Worm (Caenorhabditis elegans) whole organism, L3 larva: ENCODE results near the gene sri-37.

Source experiments
- ZK546.5 ChIP-seq: sonication (generic microtip); optimal IDR thresholded peaks from 2 replicates; lab custom pipeline; 2017; ENCODE audit warnings: missing biosample characterization, missing genetic modification characterization
- aly-2 ChIP-seq: fragments of 150-350 bp; optimal IDR thresholded peaks from 2 replicates; lab custom pipeline; 2014; ENCODE audit warnings: missing biosample characterization, missing genetic modification characterization
- elt-2 ChIP-seq: sonication (generic microtip); optimal IDR thresholded peaks from 2 replicates; lab custom pipeline; 2016; ENCODE audit warnings: missing genetic modification reagents, mild to moderate bottlenecking, missing genetic modification characterization, missing compliant biosample characterization
- elt-3 ChIP-seq, 3 experiments: fragments of 150-350 bp in 1 of 3; sonication (generic microtip) in 2 of 3; optimal IDR thresholded peaks; 2 replicates in 2 of 3; 4 replicates in 1 of 3; lab custom pipeline; 2014 to 2017; ENCODE audit warnings: missing biosample characterization in 3 of 3, missing genetic modification characterization in 3 of 3
- fos-1 ChIP-seq: fragments of 150-350 bp; optimal IDR thresholded peaks from 2 replicates; lab custom pipeline; 2014; ENCODE audit warnings: missing biosample characterization, missing genetic modification characterization
- mml-1 ChIP-seq: fragments of 150-350 bp; sonication (generic microtip); optimal IDR thresholded peaks from 3 replicates; lab custom pipeline; 2014; ENCODE audit warnings: missing biosample characterization, missing genetic modification characterization
- nhr-11 ChIP-seq: fragments of 150-350 bp; optimal IDR thresholded peaks from 2 replicates; lab custom pipeline; 2014; ENCODE audit warnings: missing biosample characterization, missing genetic modification characterization
- nhr-23 ChIP-seq: fragments of 150-350 bp; optimal IDR thresholded peaks from 2 replicates; lab custom pipeline; 2014; ENCODE audit warnings: missing biosample characterization, missing genetic modification reagents, missing genetic modification characterization
- nhr-25 ChIP-seq: sonication (generic microtip); optimal IDR thresholded peaks from 2 replicates; lab custom pipeline; 2017; ENCODE audit warnings: missing biosample characterization, missing genetic modification characterization
- nhr-28 ChIP-seq: fragments of 150-350 bp; optimal IDR thresholded peaks from 2 replicates; lab custom pipeline; 2014; ENCODE audit warnings: missing biosample characterization, missing genetic modification characterization
- nhr-67 ChIP-seq: fragments of 150-350 bp; optimal IDR thresholded peaks from 2 replicates; lab custom pipeline; 2014; ENCODE audit warnings: missing biosample characterization, missing genetic modification characterization
- nhr-77 ChIP-seq: fragments of 150-350 bp; optimal IDR thresholded peaks from 2 replicates; lab custom pipeline; 2014; ENCODE audit warnings: missing biosample characterization, missing genetic modification characterization
- pqm-1 ChIP-seq: fragments of 150-350 bp; optimal IDR thresholded peaks from 2 replicates; lab custom pipeline; 2017; ENCODE audit warnings: missing biosample characterization, missing genetic modification characterization, inconsistent platforms
- sea-2 ChIP-seq: fragments of 150-350 bp; sonication (generic microtip); optimal IDR thresholded peaks from 4 replicates; lab custom pipeline; 2014; ENCODE audit warnings: missing biosample characterization, missing genetic modification reagents, missing genetic modification characterization
- skn-1 ChIP-seq: fragments of 150-350 bp; optimal IDR thresholded peaks from 2 replicates; lab custom pipeline; 2014; ENCODE audit warnings: missing biosample characterization, missing genetic modification characterization
- snpc-4 ChIP-seq: fragments of 150-350 bp; optimal IDR thresholded peaks from 2 replicates; lab custom pipeline; 2014; ENCODE audit warnings: missing biosample characterization, missing genetic modification characterization
- tbx-2 ChIP-seq: sonication (generic microtip); optimal IDR thresholded peaks from 2 replicates; lab custom pipeline; 2016; ENCODE audit warnings: mild to moderate bottlenecking, missing genetic modification characterization, missing compliant biosample characterization

The sri-37 gene

ce11 chrII:2677534-2678168 lies 48.3 kb downstream of the sri-37 start, which contains the start of gene F22E5.17:
TSS of gene F22E5.17 (plus strand) at chrII:2678041.
- TF ChIP-seq snpc-4 (tag; lab: Kevin White, UChicago) (no peak), nhr-28 (tag; lab: Kevin White, UChicago) (no peak), tbx-2 (tag; lab: Kevin White, UChicago) (no peak), nhr-77 (no peak), nhr-11 (tag; lab: Kevin White, UChicago) (no peak), nhr-67 (tag; lab: Kevin White, UChicago) (no peak), nhr-25 (tag; lab: Kevin White, UChicago) (no peak), skn-1 (tag; lab: Kevin White, UChicago) (peak; percentile 4), elt-3 (tag; optimal IDR thresholded peaks at IDR 0.05; lab: Kevin White, UChicago) (no peak), fos-1 (no peak), sea-2 (no peak), aly-2 (tag; lab: Kevin White, UChicago) (no peak), pqm-1 (tag; lab: Kevin White, UChicago) (peak; percentile 69), mml-1 (tag; lab: Kevin White, UChicago) (no peak), nhr-23 (tag; lab: Kevin White, UChicago) (no peak), ZK546.5 (no peak), elt-2 (peak; percentile 94)
